Worm (Caenorhabditis elegans): ENCODE data around the gene let-2.

The let-2 gene

DNA sequence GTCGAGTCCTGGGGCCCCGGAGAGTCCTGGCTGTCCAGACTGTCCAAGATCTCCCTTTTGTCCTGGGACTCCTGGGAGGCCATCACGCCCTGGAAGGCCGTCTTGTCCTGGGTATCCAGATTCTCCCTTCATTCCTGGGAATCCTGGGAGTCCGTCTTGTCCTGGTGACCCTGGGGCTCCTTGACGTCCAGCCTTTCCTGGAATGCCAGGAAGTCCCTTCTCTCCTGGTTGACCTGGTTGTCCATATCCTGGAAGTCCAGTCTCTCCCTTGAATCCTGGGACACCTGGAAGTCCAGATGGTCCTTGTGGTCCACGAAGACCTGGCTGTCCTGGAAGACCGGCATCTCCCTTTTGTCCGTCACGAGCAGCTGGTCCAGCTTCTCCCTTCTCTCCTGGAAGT lies 6.1 kb downstream of the let-2 start:
- TF ChIP-seq lin-39 (tag; optimal IDR thresholded peaks at IDR 0.05) (no peak), alr-1 (tag; optimal IDR thresholded peaks at IDR 0.05) (no peak), unc-62 (GFP tag; optimal IDR thresholded peaks at IDR 0.05) (no peak), nhr-21 (tag; optimal IDR thresholded peaks at IDR 0.05) (no peak), nhr-23 (tag; optimal IDR thresholded peaks at IDR 0.05) (no peak), R02D3.7 (tag; optimal IDR thresholded peaks at IDR 0.05) (no peak), egl-27 (tag; optimal IDR thresholded peaks at IDR 0.05) (no peak), mdl-1 (tag; optimal IDR thresholded peaks at IDR 0.05) (no peak)

ce11 chrX:16381908-16382307 lies 7.2 kb downstream of the let-2 start:
- no peak for TF ChIP-seq aly-2 (tag; optimal IDR thresholded peaks at IDR 0.05)
- no peak for TF ChIP-seq ama-1 (optimal IDR thresholded peaks at IDR 0.05)
- no peak for TF ChIP-seq dmd-4 (tag; optimal IDR thresholded peaks at IDR 0.05)
- no peak for TF ChIP-seq ztf-4 (tag; optimal IDR thresholded peaks at IDR 0.05)
- TF ChIP-seq elt-3 (tag; optimal IDR thresholded peaks at IDR 0.05) = no peak
- no peak for TF ChIP-seq nhr-77 (tag; optimal IDR thresholded peaks at IDR 0.05)
- TF ChIP-seq lsy-2 (tag; optimal IDR thresholded peaks at IDR 0.05) = no peak
- no peak for TF ChIP-seq R02D3.7 (tag; optimal IDR thresholded peaks at IDR 0.05)
- no peak for TF ChIP-seq ZK546.5 (tag; optimal IDR thresholded peaks at IDR 0.05)
- TF ChIP-seq C34F6.9 (tag; optimal IDR thresholded peaks at IDR 0.05) = no peak
- no peak for TF ChIP-seq alr-1 (tag; optimal IDR thresholded peaks at IDR 0.05)
- TF ChIP-seq nhr-237 (tag; optimal IDR thresholded peaks at IDR 0.05) = no peak

ce11 chrX:16381115-16381514 lies 8.0 kb downstream of the let-2 start:
- no peak for TF ChIP-seq lin-13 (GFP tag; optimal IDR thresholded peaks at IDR 0.05)
- no peak for TF ChIP-seq C34F6.9 (tag; optimal IDR thresholded peaks at IDR 0.05)
- no peak for TF ChIP-seq sma-9 (GFP tag; optimal IDR thresholded peaks at IDR 0.05)
- TF ChIP-seq sma-9 (tag; optimal IDR thresholded peaks at IDR 0.05) = no peak
- no peak for TF ChIP-seq alr-1 (tag; optimal IDR thresholded peaks at IDR 0.05)
- TF ChIP-seq sem-4 (tag; optimal IDR thresholded peaks at IDR 0.05) = no peak
- no peak for TF ChIP-seq nhr-10 (tag; optimal IDR thresholded peaks at IDR 0.05)

- TF ChIP-seq sma-9 (GFP tag; optimal IDR thresholded peaks at IDR 0.05) (peak; percentile 86), sma-9 (tag; optimal IDR thresholded peaks at IDR 0.05) (no peak), lin-13 (GFP tag; optimal IDR thresholded peaks at IDR 0.05) (peak; percentile 17), elt-1 (tag; optimal IDR thresholded peaks at IDR 0.05) (no peak), ZK546.5 (tag; optimal IDR thresholded peaks at IDR 0.05) (no peak), unc-62 (GFP tag; optimal IDR thresholded peaks at IDR 0.05) (no peak), ztf-4 (tag; optimal IDR thresholded peaks at IDR 0.05) (no peak), nhr-21 (tag; optimal IDR thresholded peaks at IDR 0.05) (peak; percentile 57), mbf-1 (tag; optimal IDR thresholded peaks at IDR 0.05) (no peak), sma-3 (GFP tag; optimal IDR thresholded peaks at IDR 0.05) (peak; percentile 56), elt-3 (tag; optimal IDR thresholded peaks at IDR 0.05) (no peak), lsy-2 (tag; optimal IDR thresholded peaks at IDR 0.05) (peak in 1 of 2 experiments; percentile 51), aly-2 (tag; optimal IDR thresholded peaks at IDR 0.05) (no peak), alr-1 (tag; optimal IDR thresholded peaks at IDR 0.05) (no peak), dmd-4 (tag; optimal IDR thresholded peaks at IDR 0.05) (no peak), F13H6.1 (tag; optimal IDR thresholded peaks at IDR 0.05) (peak; percentile 42), zag-1 (tag; optimal IDR thresholded peaks at IDR 0.05) (no peak), fos-1 (tag; optimal IDR thresholded peaks at IDR 0.05) (peak; percentile 94), nhr-77 (tag; optimal IDR thresholded peaks at IDR 0.05) (no peak), skn-1 (tag; optimal IDR thresholded peaks at IDR 0.05) (no peak), crh-2 (tag; optimal IDR thresholded peaks at IDR 0.05) (peak; percentile 77), snpc-4 (tag; optimal IDR thresholded peaks at IDR 0.05) (no peak), nhr-23 (tag; optimal IDR thresholded peaks at IDR 0.05) (no peak), mdl-1 (tag; optimal IDR thresholded peaks at IDR 0.05) (peak in 1 of 2 experiments; percentile 18), nhr-237 (tag; optimal IDR thresholded peaks at IDR 0.05) (no peak), unc-55 (GFP tag; optimal IDR thresholded peaks at IDR 0.05) (peak; percentile 24), blmp-1 (tag; optimal IDR thresholded peaks at IDR 0.05; ENCODE audit: insufficient read depth) (no peak), nhr-12 (tag; optimal IDR thresholded peaks at IDR 0.05) (no peak), egl-27 (tag; optimal IDR thresholded peaks at IDR 0.05) (peak; percentile 26), nhr-6 (tag; optimal IDR thresholded peaks at IDR 0.05) (peak; percentile 25), R02D3.7 (tag; optimal IDR thresholded peaks at IDR 0.05) (no peak), nhr-10 (tag; optimal IDR thresholded peaks at IDR 0.05) (no peak), ztf-1 (GFP tag; conservative IDR thresholded peaks at IDR 0.05) (no peak), nhr-129 (tag; optimal IDR thresholded peaks at IDR 0.05) (peak; percentile 68), ama-1 (optimal IDR thresholded peaks at IDR 0.05) (no peak), C34F6.9 (tag; optimal IDR thresholded peaks at IDR 0.05) (peak; percentile 4), gmeb-1 (tag; optimal IDR thresholded peaks at IDR 0.05) (peak; percentile 60), lin-39 (tag; optimal IDR thresholded peaks at IDR 0.05) (no peak), nhr-25 (tag; optimal IDR thresholded peaks at IDR 0.05) (no peak), ceh-82 (tag; optimal IDR thresholded peaks at IDR 0.05) (no peak), mab-5 (tag; optimal IDR thresholded peaks at IDR 0.05) (no peak), unc-39 (tag; optimal IDR thresholded peaks at IDR 0.05) (no peak), ceh-16 (tag; optimal IDR thresholded peaks at IDR 0.05) (no peak), sem-4 (tag; optimal IDR thresholded peaks at IDR 0.05) (no peak), Y55F3AM.14 (GFP tag; optimal IDR thresholded peaks at IDR 0.05) (peak; percentile 18)
Measured at ce11 chrX:16377903-16378302, 11.2 kb downstream of the let-2 start.
